Fruit fly (Drosophila melanogaster): ENCODE results near the gene Ranbp21.

Gene Ranbp21

DNA sequence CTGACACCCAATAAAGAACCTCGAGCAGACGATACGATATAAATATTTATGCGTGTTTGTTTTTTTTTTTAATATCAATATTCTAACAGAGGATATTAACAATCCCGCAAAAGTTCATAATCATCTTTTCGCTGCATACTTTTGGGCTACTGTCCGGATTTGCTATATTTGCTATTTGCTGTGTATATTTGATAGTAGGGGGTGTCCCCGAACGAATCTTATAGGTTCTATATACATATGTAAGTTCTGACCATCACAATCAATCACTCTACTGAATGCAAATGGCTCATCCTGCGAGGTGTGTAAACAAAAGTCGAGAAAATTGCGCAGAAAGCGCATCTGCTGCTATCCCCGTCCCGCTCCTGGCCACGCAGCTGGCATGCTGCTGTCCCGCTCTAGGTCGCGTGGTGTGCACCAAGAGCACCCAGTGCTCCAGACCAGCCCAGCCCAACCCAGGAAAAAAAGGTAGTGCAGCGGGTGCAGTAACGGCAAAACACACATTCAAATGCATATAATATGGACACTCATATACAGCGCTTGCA is 11.3 kb downstream of the Ranbp21 start (continued):
- TF ChIP-seq CG7928 (GFP tag; optimal IDR thresholded peaks at IDR 0.05) = no peak
- TF ChIP-seq CG3847 (GFP tag; IDR thresholded peaks at IDR 0.05) = no peak
- TF ChIP-seq BtbVII (GFP tag; optimal IDR thresholded peaks at IDR 0.05) = no peak
- TF ChIP-seq insv (GFP tag; optimal IDR thresholded peaks at IDR 0.05) = no peak
- TF ChIP-seq MBD-R2 (GFP tag; IDR thresholded peaks at IDR 0.05) = peak; percentile 34; the same call in 1 of the 2 replicates
- no peak for TF ChIP-seq Pdp1 (GFP tag; optimal IDR thresholded peaks at IDR 0.05)
- TF ChIP-seq HLH3B (GFP tag; IDR thresholded peaks at IDR 0.05) = no peak

dm6 chrX:19638328-19638940 is 13.6 kb downstream of the Ranbp21 start, which contains the start of gene Rcd-1:
Gene Rcd-1, plus strand, starts transcription at chrX:19638767.
- TF ChIP-seq HLHmδ (GFP tag; optimal IDR thresholded peaks at IDR 0.05) (peak; percentile 34), fru (optimal IDR thresholded peaks at IDR 0.05) (no peak), aop (GFP tag; IDR thresholded peaks at IDR 0.05) (no peak), Rfx (GFP tag; IDR thresholded peaks at IDR 0.05) (peak; percentile 34; the same call in 1 of the 2 replicates), CG17186 (GFP tag; optimal IDR thresholded peaks at IDR 0.05) (peak; percentile 59), ro (GFP tag; IDR thresholded peaks at IDR 0.05) (no peak), BEAF-32 (GFP tag; optimal IDR thresholded peaks at IDR 0.05) (peak; percentile 58), Myb (GFP tag; optimal IDR thresholded peaks at IDR 0.05) (peak; percentile 14), CG10431 (GFP tag; optimal IDR thresholded peaks at IDR 0.05) (peak; percentile 52), Dref (GFP tag; IDR thresholded peaks at IDR 0.05) (peak; percentile 51), CG14710 (tag; optimal IDR thresholded peaks at IDR 0.05) (peak; percentile 44), CG9797 (GFP tag; optimal IDR thresholded peaks at IDR 0.05) (peak; percentile 91), CG12155 (GFP tag; optimal IDR thresholded peaks at IDR 0.05) (peak; percentile 65), CoRest (tag; optimal IDR thresholded peaks at IDR 0.05) (peak; percentile 29), CG9609 (GFP tag; optimal IDR thresholded peaks at IDR 0.05) (no peak), Eip74EF (GFP tag; optimal IDR thresholded peaks at IDR 0.05) (no peak), CG31224 (GFP tag; IDR thresholded peaks at IDR 0.05) (no peak), Sin3A (optimal IDR thresholded peaks at IDR 0.05) (peak; percentile 87), CG33213 (GFP tag; optimal IDR thresholded peaks at IDR 0.05) (peak; percentile 24), CG8290 (GFP tag; optimal IDR thresholded peaks at IDR 0.05) (no peak), CG8290 (tag; optimal IDR thresholded peaks at IDR 0.05) (peak in 1 of 2 experiments; percentile 35), kni (GFP tag; optimal IDR thresholded peaks at IDR 0.05) (peak; percentile 2), Sry-δ (GFP tag; optimal IDR thresholded peaks at IDR 0.05) (peak; percentile 50), sd (tag; optimal IDR thresholded peaks at IDR 0.05) (peak; percentile 18), CG7963 (GFP tag; IDR thresholded peaks at IDR 0.05; ENCODE audit: partially characterized antibody) (no peak), bigmax (GFP tag; optimal IDR thresholded peaks at IDR 0.05) (peak; percentile 38), Lhr (GFP tag; optimal IDR thresholded peaks at IDR 0.05) (peak; percentile 51), sug (tag; optimal IDR thresholded peaks at IDR 0.05) (no peak), CG33557 (GFP tag; optimal IDR thresholded peaks at IDR 0.05) (peak; percentile 22), CHES-1-like (GFP tag; optimal IDR thresholded peaks at IDR 0.05) (peak; percentile 16), phol (tag; optimal IDR thresholded peaks at IDR 0.05) (peak; percentile 16), CG2116 (GFP tag; optimal IDR thresholded peaks at IDR 0.05) (peak; percentile 20), MBD-R2 (GFP tag; IDR thresholded peaks at IDR 0.05) (peak; percentile 35; the same call in 1 of the 2 replicates), nom (GFP tag; optimal IDR thresholded peaks at IDR 0.05) (peak; percentile 11), CG10209 (GFP tag; optimal IDR thresholded peaks at IDR 0.05) (no peak), CG1603 (tag; optimal IDR thresholded peaks at IDR 0.05) (peak; percentile 68), E2f2 (GFP tag; IDR thresholded peaks at IDR 0.05) (peak; percentile 57), Ets97D (GFP tag; optimal IDR thresholded peaks at IDR 0.05) (peak; percentile 37), CG7357 (GFP tag; IDR thresholded peaks at IDR 0.05) (no peak), CG18619 (GFP tag; optimal IDR thresholded peaks at IDR 0.05) (peak; percentile 10), pita (GFP tag; optimal IDR thresholded peaks at IDR 0.05) (peak; percentile 79), Opbp (GFP tag; IDR thresholded peaks at IDR 0.05; ENCODE audit: partially characterized antibody) (0 out of 3 replicates have a peak, but pooled peaks have one; percentile 4)

Data from whole organism, embryonic.